Fruit fly (Drosophila melanogaster) whole organism, embryonic: Measurements from ENCODE around the gene Cyt-c-p.

Experiments
- Abd-B ChIP-seq: fragments of 200-800 bp; sonication (Bioruptor generic); optimal IDR thresholded peaks from 2 replicates; lab custom pipeline; 2018; ENCODE audit warnings: missing biosample characterization, mild to moderate bottlenecking, missing genetic modification characterization, moderate library complexity
- CG11093 ChIP-seq: fragments of 200-800 bp; sonication (Bioruptor generic); IDR thresholded peaks from 3 replicates; pipeline ENCODE4 v1.3.6; 2022; ENCODE audit warnings: missing biosample characterization, missing genetic modification characterization
- CG12744 ChIP-seq: fragments of 200-800 bp; sonication (Bioruptor generic); optimal IDR thresholded peaks from 2 replicates; lab custom pipeline; 2016; ENCODE audit warnings: missing biosample characterization, missing genetic modification characterization
- CG14441 ChIP-seq: fragments of 200-800 bp; sonication (Bioruptor generic); IDR thresholded peaks from 2 replicates; pipeline ENCODE4 v1.3.6; 2022; ENCODE audit warnings: missing biosample characterization, missing genetic modification characterization
- CG14710 ChIP-seq: fragments of 200-800 bp; sonication (Bioruptor generic); optimal IDR thresholded peaks from 3 replicates; lab custom pipeline; 2019; ENCODE audit warnings: missing biosample characterization, mild to moderate bottlenecking, missing genetic modification characterization, moderate library complexity
- CG15514 ChIP-seq: fragments of 200-800 bp; sonication (Bioruptor generic); optimal IDR thresholded peaks from 3 replicates; lab custom pipeline; 2017; ENCODE audit warnings: missing biosample characterization, missing genetic modification characterization, mild to moderate bottlenecking, moderate library complexity, missing genetic modification reagents
- CG1647 ChIP-seq: fragments of 200-800 bp; sonication (Bioruptor generic); optimal IDR thresholded peaks from 3 replicates; lab custom pipeline; 2016; ENCODE audit warnings: missing biosample characterization, missing genetic modification characterization
- CG16779 ChIP-seq: fragments of 200-800 bp; sonication (Bioruptor generic); IDR thresholded peaks from 2 replicates; pipeline ENCODE4 v1.3.6; 2022; ENCODE audit warnings: missing biosample characterization, missing genetic modification characterization
- CG16863 ChIP-seq: fragments of 200-800 bp; sonication (Bioruptor generic); optimal IDR thresholded peaks from 3 replicates; lab custom pipeline; 2016; ENCODE audit warnings: missing biosample characterization, missing genetic modification characterization
- CG17568 ChIP-seq: fragments of 200-800 bp; sonication (Bioruptor generic); optimal IDR thresholded peaks from 2 replicates; lab custom pipeline; 2018; ENCODE audit warnings: missing biosample characterization, mild to moderate bottlenecking, missing genetic modification characterization, moderate library complexity
- CG18262 ChIP-seq: fragments of 200-800 bp; optimal IDR thresholded peaks from 3 replicates; lab custom pipeline; 2019; ENCODE audit warnings: missing biosample characterization, mild to moderate bottlenecking, missing genetic modification characterization, moderate library complexity
- CG2712 ChIP-seq: fragments of 200-800 bp; optimal IDR thresholded peaks from 3 replicates; lab custom pipeline; 2019; ENCODE audit warnings: missing biosample characterization, mild to moderate bottlenecking, missing genetic modification characterization, moderate library complexity
- CG31441 ChIP-seq: fragments of 200-800 bp; sonication (Bioruptor generic); IDR thresholded peaks from 2 replicates; pipeline ENCODE4 v1.3.6; 2022; ENCODE audit warnings: missing biosample characterization, missing genetic modification characterization
- CG32532 ChIP-seq: fragments of 200-800 bp; sonication (Bioruptor generic); IDR thresholded peaks from 2 replicates; pipeline ENCODE4 v1.3.6; 2022; ENCODE audit warnings: missing biosample characterization, missing genetic modification characterization
- CG32767 ChIP-seq: fragments of 200-800 bp; sonication (Bioruptor generic); IDR thresholded peaks from 2 replicates; pipeline ENCODE4 v1.3.6; 2022; ENCODE audit warnings: missing biosample characterization, missing genetic modification characterization
- CG32772 ChIP-seq: fragments of 200-800 bp; sonication (Bioruptor generic); IDR thresholded peaks from 2 replicates; pipeline ENCODE4 v1.3.6; 2022; ENCODE audit warnings: missing biosample characterization, missing genetic modification characterization
- CG33557 ChIP-seq: fragments of 200-800 bp; sonication (Bioruptor generic); optimal IDR thresholded peaks from 2 replicates; lab custom pipeline; 2019; ENCODE audit warnings: missing biosample characterization, mild to moderate bottlenecking, missing genetic modification characterization, moderate library complexity
- CG4424 ChIP-seq: fragments of 200-800 bp; sonication (Bioruptor generic); optimal IDR thresholded peaks from 3 replicates; lab custom pipeline; 2016; ENCODE audit warnings: missing biosample characterization, missing genetic modification characterization
- CG5180 ChIP-seq: fragments of 200-800 bp; sonication (Bioruptor generic); optimal IDR thresholded peaks from 3 replicates; lab custom pipeline; 2017; ENCODE audit warnings: missing biosample characterization, missing genetic modification characterization, mild to moderate bottlenecking, moderate library complexity, missing genetic modification reagents
- CG6765 ChIP-seq: fragments of 200-800 bp; sonication (Bioruptor generic); optimal IDR thresholded peaks from 3 replicates; lab custom pipeline; 2017; ENCODE audit warnings: missing biosample characterization, mild to moderate bottlenecking, missing genetic modification characterization
- CG6813 ChIP-seq: fragments of 200-800 bp; sonication (Bioruptor generic); optimal IDR thresholded peaks from 2 replicates; lab custom pipeline; 2017; ENCODE audit warnings: missing biosample characterization, missing genetic modification characterization, mild to moderate bottlenecking, moderate library complexity, missing genetic modification reagents
- CG8944 ChIP-seq: fragments of 200-800 bp; sonication (Bioruptor generic); optimal IDR thresholded peaks from 3 replicates; lab custom pipeline; 2016; ENCODE audit warnings: missing biosample characterization, missing genetic modification characterization
- CG9817 ChIP-seq: fragments of 200-800 bp; sonication (Bioruptor generic); optimal IDR thresholded peaks from 2 replicates; lab custom pipeline; 2018; ENCODE audit warnings: missing biosample characterization, mild to moderate bottlenecking, missing genetic modification characterization, moderate library complexity
- Camta ChIP-seq: fragments of 200-800 bp; sonication (Bioruptor generic); optimal IDR thresholded peaks from 2 replicates; lab custom pipeline; 2016; ENCODE audit warnings: missing biosample characterization, missing genetic modification characterization
- CoRest ChIP-seq: fragments of 200-800 bp; sonication (Bioruptor generic); optimal IDR thresholded peaks from 3 replicates; lab custom pipeline; 2018; ENCODE audit warnings: missing biosample characterization, mild to moderate bottlenecking, missing genetic modification characterization, moderate library complexity
- CrebB ChIP-seq: fragments of 200-800 bp; sonication (Bioruptor generic); optimal IDR thresholded peaks from 3 replicates; lab custom pipeline; 2018; ENCODE audit warnings: missing biosample characterization, mild to moderate bottlenecking, missing genetic modification characterization
- Deaf1 ChIP-seq: fragments of 200-800 bp; optimal IDR thresholded peaks from 3 replicates; lab custom pipeline; 2019; ENCODE audit warnings: missing biosample characterization, mild to moderate bottlenecking, missing genetic modification characterization, moderate library complexity
- Fer3 ChIP-seq: fragments of 200-800 bp; sonication (Bioruptor generic); optimal IDR thresholded peaks from 2 replicates; lab custom pipeline; 2018; ENCODE audit warnings: missing biosample characterization, mild to moderate bottlenecking, missing genetic modification characterization, moderate library complexity
- H15 ChIP-seq: fragments of 200-800 bp; sonication (Bioruptor generic); IDR thresholded peaks from 3 replicates; pipeline ENCODE4 v1.3.6; 2022; ENCODE audit warnings: missing biosample characterization, missing genetic modification characterization
- Mad ChIP-seq: fragments of 200-800 bp; sonication (Bioruptor generic); optimal IDR thresholded peaks from 2 replicates; lab custom pipeline; 2016; ENCODE audit warnings: missing biosample characterization, missing genetic modification characterization
- Pdp1 ChIP-seq, 2 experiments: fragments of 200-800 bp; sonication (Bioruptor generic); optimal IDR thresholded peaks; 3 replicates each; lab custom pipeline; 2016; ENCODE audit warnings: missing biosample characterization in 2 of 2, missing genetic modification characterization in 2 of 2, mild to moderate bottlenecking in 1 of 2, moderate library complexity in 1 of 2
- Taf1 ChIP-seq: fragments of 200-800 bp; sonication (Bioruptor generic); IDR thresholded peaks from 2 replicates; pipeline ENCODE4 v1.3.6; 2022; ENCODE audit warnings: missing biosample characterization, missing genetic modification characterization
- ab ChIP-seq: fragments of 200-800 bp; sonication (Bioruptor generic); optimal IDR thresholded peaks from 2 replicates; lab custom pipeline; 2016; ENCODE audit warnings: missing biosample characterization, missing genetic modification characterization
- az2 ChIP-seq: fragments of 200-800 bp; sonication (Bioruptor generic); optimal IDR thresholded peaks from 3 replicates; lab custom pipeline; 2016; ENCODE audit warnings: missing biosample characterization, missing genetic modification characterization
- cas ChIP-seq: fragments of 200-800 bp; sonication (Bioruptor generic); IDR thresholded peaks from 2 replicates; pipeline ENCODE4 v1.3.6; 2022; ENCODE audit warnings: missing biosample characterization, missing genetic modification characterization
- chinmo ChIP-seq: fragments of 200-800 bp; sonication (Bioruptor generic); IDR thresholded peaks from 4 replicates; pipeline ENCODE4 v1.3.6; 2022; ENCODE audit warnings: missing biosample characterization, missing genetic modification characterization; ENCODE audit not compliant: partially characterized antibody
- danr ChIP-seq: fragments of 200-800 bp; sonication (Bioruptor generic); IDR thresholded peaks from 2 replicates; pipeline ENCODE4 v1.3.6; 2022; ENCODE audit warnings: missing biosample characterization, missing genetic modification characterization
- dati ChIP-seq: fragments of 200-800 bp; sonication (Bioruptor generic); IDR thresholded peaks from 2 replicates; pipeline ENCODE4 v1.3.6; 2022; ENCODE audit warnings: missing biosample characterization, missing genetic modification characterization
- kah ChIP-seq: fragments of 200-800 bp; sonication (Bioruptor generic); optimal IDR thresholded peaks from 2 replicates; lab custom pipeline; 2018; ENCODE audit warnings: missing biosample characterization, mild to moderate bottlenecking, missing genetic modification characterization
- klu ChIP-seq: fragments of 200-800 bp; sonication (Bioruptor generic); IDR thresholded peaks from 2 replicates; pipeline ENCODE4 v1.3.6; 2022; ENCODE audit warnings: missing biosample characterization, missing genetic modification characterization
- knrl ChIP-seq: fragments of 200-800 bp; sonication (Bioruptor generic); IDR thresholded peaks from 3 replicates; pipeline ENCODE4 v1.3.6; 2022; ENCODE audit warnings: missing biosample characterization, missing genetic modification characterization; ENCODE audit not compliant: partially characterized antibody
- luna ChIP-seq: fragments of 200-800 bp; sonication (Bioruptor generic); optimal IDR thresholded peaks from 2 replicates; lab custom pipeline; 2016; ENCODE audit warnings: missing biosample characterization, missing genetic modification characterization
- pb ChIP-seq: fragments of 200-800 bp; sonication (Bioruptor generic); optimal IDR thresholded peaks from 3 replicates; lab custom pipeline; 2016; ENCODE audit warnings: missing biosample characterization, missing genetic modification characterization
- phol ChIP-seq: fragments of 200-800 bp; sonication (Bioruptor generic); optimal IDR thresholded peaks from 3 replicates; lab custom pipeline; 2018; ENCODE audit warnings: missing biosample characterization, mild to moderate bottlenecking, missing genetic modification characterization, moderate library complexity
- pita ChIP-seq: fragments of 200-800 bp; sonication (Bioruptor generic); optimal IDR thresholded peaks from 2 replicates; lab custom pipeline; 2017; ENCODE audit warnings: missing biosample characterization, mild to moderate bottlenecking, missing genetic modification characterization
- sens ChIP-seq: fragments of 200-800 bp; sonication (Bioruptor generic); peaks from one replicate; lab custom pipeline; 2016; ENCODE audit warnings: missing biosample characterization, missing genetic modification characterization
- slp2 ChIP-seq: fragments of 200-800 bp; sonication (Bioruptor generic); optimal IDR thresholded peaks from 2 replicates; lab custom pipeline; 2016; ENCODE audit warnings: missing biosample characterization, missing genetic modification characterization
- sob ChIP-seq: fragments of 200-800 bp; sonication (Bioruptor generic); IDR thresholded peaks from 2 replicates; pipeline ENCODE4 v1.3.6; 2022; ENCODE audit warnings: missing biosample characterization, missing genetic modification characterization
- sr ChIP-seq: fragments of 200-800 bp; sonication (Bioruptor generic); IDR thresholded peaks from 3 replicates; pipeline ENCODE4 v1.3.6; 2022; ENCODE audit warnings: missing biosample characterization, missing genetic modification characterization
- trh ChIP-seq: fragments of 200-800 bp; sonication (Bioruptor generic); optimal IDR thresholded peaks from 2 replicates; lab custom pipeline; 2016; ENCODE audit warnings: missing biosample characterization, missing genetic modification characterization
- tx ChIP-seq: fragments of 200-800 bp; sonication (Bioruptor generic); optimal IDR thresholded peaks from 2 replicates; lab custom pipeline; 2016; ENCODE audit warnings: missing biosample characterization, missing genetic modification characterization

Gene Cyt-c-p

DNA sequence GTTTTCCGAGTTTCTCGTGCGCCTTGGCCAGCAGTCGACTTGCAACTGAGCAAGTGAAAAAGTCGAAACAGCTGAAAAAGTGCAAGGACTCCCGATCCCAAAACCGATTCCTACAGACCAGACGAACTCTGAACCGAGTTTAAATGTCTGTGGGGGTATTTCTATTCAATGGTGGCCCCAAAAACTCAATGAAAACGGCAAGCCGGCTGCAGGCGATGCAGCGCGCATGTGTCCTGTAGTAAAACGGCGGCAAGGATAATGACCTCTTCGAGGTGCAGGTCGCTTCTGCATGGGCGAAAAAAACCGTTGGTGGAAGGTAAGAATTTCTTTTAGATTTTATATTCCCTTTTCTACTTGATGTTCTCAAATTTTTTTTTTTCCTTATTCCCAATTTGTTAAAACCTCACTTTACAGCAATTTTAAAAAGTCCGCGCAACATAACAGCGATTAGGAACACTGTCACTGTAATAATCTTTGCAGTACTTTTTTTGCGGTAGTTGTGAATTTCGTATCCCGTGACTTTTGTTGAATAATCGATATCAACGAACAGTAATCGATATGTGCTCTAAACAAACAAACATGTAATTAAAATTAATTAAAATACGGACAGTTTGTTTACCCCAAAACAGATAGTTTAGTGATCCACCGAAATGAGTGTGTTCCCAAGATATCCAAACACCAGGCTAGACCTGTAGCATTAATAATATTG, 42.9 kb upstream of the Cyt-c-p start, which contains the start of the genes Trpgamma and her (continued):
- TF ChIP-seq CG16863 (GFP tag; lab: Kevin White, UChicago): no peak
- no peak for TF ChIP-seq dati (GFP tag; lab: Robert Waterston, UW)
- no peak for TF ChIP-seq tx (GFP tag; lab: Kevin White, UChicago)
- TF ChIP-seq Abd-B (GFP tag; lab: Kevin White, UChicago): peak; percentile 46
- TF ChIP-seq sens: peak; percentile 83
- no peak for TF ChIP-seq luna (GFP tag; lab: Kevin White, UChicago)
- TF ChIP-seq CG2712 (tag; lab: Kevin White, UChicago): peak; percentile 22
- no peak for TF ChIP-seq Deaf1 (tag; lab: Kevin White, UChicago)
- no peak for TF ChIP-seq danr
- TF ChIP-seq az2 (GFP tag; lab: Kevin White, UChicago): no peak
- no peak for TF ChIP-seq kah (GFP tag; lab: Kevin White, UChicago)
- TF ChIP-seq phol (tag; lab: Kevin White, UChicago): peak; percentile 10
- no peak for TF ChIP-seq CG16779 (GFP tag; lab: Robert Waterston, UW)
- no peak for TF ChIP-seq Taf1
- no peak for TF ChIP-seq CG4424 (GFP tag; lab: Kevin White, UChicago)
- TF ChIP-seq Camta (GFP tag; lab: Kevin White, UChicago): no peak
- TF ChIP-seq CG5180 (GFP tag; lab: Kevin White, UChicago): no peak
- no peak for TF ChIP-seq sob (GFP tag; lab: Robert Waterston, UW)
- TF ChIP-seq knrl (GFP tag; lab: Robert Waterston, UW): peak; percentile 90
- TF ChIP-seq pb: no peak
- TF ChIP-seq CG11093 (GFP tag; lab: Robert Waterston, UW): no peak
- TF ChIP-seq CG32532 (GFP tag; lab: Robert Waterston, UW): no peak
- TF ChIP-seq slp2: no peak
- TF ChIP-seq CG18262 (tag; lab: Kevin White, UChicago): no peak
- TF ChIP-seq Mad (GFP tag; lab: Kevin White, UChicago): no peak
- TF ChIP-seq CG32767 (GFP tag; lab: Robert Waterston, UW): no peak
- peak; percentile 48 for TF ChIP-seq CG15514 (GFP tag; lab: Kevin White, UChicago)
- no peak for TF ChIP-seq pita (GFP tag; lab: Kevin White, UChicago)
- TF ChIP-seq Pdp1 (GFP tag; optimal IDR thresholded peaks at IDR 0.05; lab: Kevin White, UChicago): no peak
- no peak for TF ChIP-seq ab (GFP tag; lab: Kevin White, UChicago)
- TF ChIP-seq CG33557 (GFP tag; lab: Kevin White, UChicago): no peak
- TF ChIP-seq CoRest (tag; lab: Kevin White, UChicago): peak; percentile 22
- TF ChIP-seq CrebB (tag; lab: Kevin White, UChicago): no peak
- TF ChIP-seq CG32772 (GFP tag; lab: Robert Waterston, UW): no peak
- no peak for TF ChIP-seq CG14441 (GFP tag; lab: Robert Waterston, UW)
- no peak for TF ChIP-seq CG6813 (GFP tag; lab: Kevin White, UChicago)
- no peak for TF ChIP-seq Fer3
- no peak for TF ChIP-seq CG6765 (GFP tag; lab: Kevin White, UChicago)
- no peak for TF ChIP-seq CG8944
- no peak for TF ChIP-seq CG17568 (GFP tag; lab: Kevin White, UChicago)
- TF ChIP-seq sr (GFP tag; lab: Robert Waterston, UW): no peak
- TF ChIP-seq chinmo (GFP tag; lab: Robert Waterston, UW): peak; percentile 61; the same call in 2 of the 4 replicates
- no peak for TF ChIP-seq cas (GFP tag; lab: Robert Waterston, UW)
- no peak for TF ChIP-seq CG9817
- TF ChIP-seq CG12744 (GFP tag; lab: Kevin White, UChicago): no peak
- no peak for TF ChIP-seq CG1647
- TF ChIP-seq CG14710: peak; percentile 73
- TF ChIP-seq trh (GFP tag; lab: Kevin White, UChicago): no peak
- TF ChIP-seq H15 (GFP tag; lab: Robert Waterston, UW): no peak
- no peak for TF ChIP-seq klu (GFP tag; lab: Robert Waterston, UW)
- TF ChIP-seq CG31441: peak; percentile 85
